Worm (Caenorhabditis elegans) whole organism, L1 larva: ENCODE data around the gene C47E12.3.

Source experiments
- C34B4.2 ChIP-seq: sonication (generic microtip); optimal IDR thresholded peaks from 2 replicates; lab custom pipeline; 2017; ENCODE audit warnings: mild to moderate bottlenecking, missing genetic modification characterization, missing compliant biosample characterization
- F16B12.6 ChIP-seq: fragments of 150-350 bp; optimal IDR thresholded peaks from 2 replicates; lab custom pipeline; 2014; ENCODE audit warnings: missing biosample characterization, missing genetic modification characterization
- alr-1 ChIP-seq: fragments of 200-800 bp; sonication (Bioruptor generic); optimal IDR thresholded peaks from 2 replicates; lab custom pipeline; 2018; ENCODE audit warnings: borderline replicate concordance, mild to moderate bottlenecking, missing genetic modification characterization, missing compliant biosample characterization
- ama-1 ChIP-seq: fragments of 150-350 bp; optimal IDR thresholded peaks from 2 replicates; lab custom pipeline; 2014
- ceh-88 ChIP-seq: fragments of 200-800 bp; sonication (Bioruptor generic); IDR thresholded peaks from 2 replicates; pipeline ENCODE4 v1.3.6; 2022; ENCODE audit warnings: missing genetic modification characterization, missing compliant biosample characterization
- ceh-90 ChIP-seq: sonication (generic microtip); optimal IDR thresholded peaks from 2 replicates; lab custom pipeline; 2016; ENCODE audit warnings: missing genetic modification characterization, missing compliant biosample characterization
- dpl-1 ChIP-seq, 3 experiments: fragments of 150-350 bp in 2 of 3; sonication (generic microtip) in 1 of 3; optimal IDR thresholded peaks; 2 replicates each; lab custom pipeline; 2014 to 2017; ENCODE audit warnings: missing biosample characterization in 3 of 3, missing genetic modification characterization in 3 of 3, missing genetic modification reagents in 3 of 3
- dsc-1 ChIP-seq: sonication (generic microtip); optimal IDR thresholded peaks from 2 replicates; lab custom pipeline; 2016; ENCODE audit warnings: mild to moderate bottlenecking, missing genetic modification characterization, missing compliant biosample characterization
- efl-1 ChIP-seq, 4 experiments: fragments of 150-350 bp; optimal IDR thresholded peaks in 3 of 4; peaks in 1 of 4; 1 replicate in 1 of 4; 2 replicates in 3 of 4; lab custom pipeline; 2014; ENCODE audit warnings: missing biosample characterization in 2 of 4, missing genetic modification characterization in 2 of 4, missing genetic modification reagents in 2 of 4
- egl-13 ChIP-seq: sonication (generic microtip); optimal IDR thresholded peaks from 2 replicates; lab custom pipeline; 2016; ENCODE audit warnings: missing genotype, missing genetic modification reagents, missing genetic modification characterization, missing compliant biosample characterization
- egl-27 ChIP-seq, 2 experiments: fragments of 150-350 bp in 1 of 2; sonication (generic microtip); optimal IDR thresholded peaks; 3 replicates each; lab custom pipeline; 2017 to 2018; ENCODE audit warnings: missing biosample characterization in 2 of 2, missing genetic modification characterization in 2 of 2, missing genetic modification reagents in 2 of 2
- elt-3 ChIP-seq, 6 experiments: fragments of 150-350 bp in 1 of 6; sonication (generic microtip); optimal IDR thresholded peaks; 2 replicates each; lab custom pipeline; 2017 to 2018; ENCODE audit warnings: missing biosample characterization in 6 of 6, missing genetic modification characterization in 6 of 6, inconsistent platforms in 1 of 6
- fkh-10 ChIP-seq: sonication (generic microtip); optimal IDR thresholded peaks from 2 replicates; lab custom pipeline; 2017; ENCODE audit warnings: missing biosample characterization, missing genetic modification reagents, missing genetic modification characterization
- irx-1 ChIP-seq: sonication (generic microtip); optimal IDR thresholded peaks from 2 replicates; lab custom pipeline; 2016; ENCODE audit warnings: missing genetic modification characterization, missing compliant biosample characterization
- isw-1 ChIP-seq: fragments of 200-800 bp; sonication (Bioruptor generic); IDR thresholded peaks from 2 replicates; pipeline ENCODE4 v1.3.6; 2022; ENCODE audit warnings: missing genetic modification characterization, missing compliant biosample characterization
- lin-14 ChIP-seq: fragments of 200-800 bp; sonication (Bioruptor generic); optimal IDR thresholded peaks from 2 replicates; lab custom pipeline; 2018; ENCODE audit warnings: mild to moderate bottlenecking, missing genetic modification characterization, moderate library complexity, missing compliant biosample characterization
- lsy-2 ChIP-seq, 2 experiments: fragments of 150-350 bp; optimal IDR thresholded peaks; 2 replicates each; lab custom pipeline; 2014; ENCODE audit warnings: missing biosample characterization in 2 of 2, missing genetic modification characterization in 2 of 2
- mep-1 ChIP-seq: fragments of 150-350 bp; optimal IDR thresholded peaks from 2 replicates; lab custom pipeline; 2014; ENCODE audit warnings: missing biosample characterization, missing genetic modification characterization
- nhr-237 ChIP-seq: fragments of 150-350 bp; optimal IDR thresholded peaks from 2 replicates; lab custom pipeline; 2014; ENCODE audit warnings: missing biosample characterization, missing genetic modification characterization
- nhr-47 ChIP-seq: sonication (generic microtip); optimal IDR thresholded peaks from 2 replicates; lab custom pipeline; 2016; ENCODE audit warnings: mild to moderate bottlenecking, missing genetic modification characterization, moderate library complexity, missing compliant biosample characterization
- nhr-71 ChIP-seq: sonication (generic microtip); optimal IDR thresholded peaks from 2 replicates; lab custom pipeline; 2016; ENCODE audit warnings: mild to moderate bottlenecking, missing genetic modification characterization, moderate library complexity, missing compliant biosample characterization
- nhr-84 ChIP-seq: sonication (generic microtip); optimal IDR thresholded peaks from 2 replicates; lab custom pipeline; 2017; ENCODE audit warnings: missing biosample characterization, missing genetic modification characterization
- nhr-85 ChIP-seq: sonication (generic microtip); peaks from one replicate; lab custom pipeline; 2016; ENCODE audit warnings: missing genetic modification characterization, inconsistent platforms, missing compliant biosample characterization
- pag-3 ChIP-seq: sonication (generic microtip); optimal IDR thresholded peaks from 2 replicates; lab custom pipeline; 2017; ENCODE audit warnings: missing genetic modification characterization, mild to moderate bottlenecking, missing compliant biosample characterization, antibody characterized with exemption, borderline replicate concordance; ENCODE audit not compliant: insufficient read depth
- snu-23 ChIP-seq: sonication (generic microtip); optimal IDR thresholded peaks from 2 replicates; lab custom pipeline; 2016; ENCODE audit warnings: missing genetic modification characterization, missing compliant biosample characterization
- swsn-7 ChIP-seq: sonication (generic microtip); optimal IDR thresholded peaks from 2 replicates; lab custom pipeline; 2016; ENCODE audit warnings: missing genetic modification characterization, missing compliant biosample characterization
- tbx-2 ChIP-seq: sonication (generic microtip); optimal IDR thresholded peaks from 2 replicates; lab custom pipeline; 2016; ENCODE audit warnings: missing genetic modification characterization, missing compliant biosample characterization
- unc-86 ChIP-seq: sonication (generic microtip); optimal IDR thresholded peaks from 2 replicates; lab custom pipeline; 2016; ENCODE audit warnings: missing genetic modification characterization, missing compliant biosample characterization
- unc-98 ChIP-seq: fragments of 200-800 bp; sonication (Bioruptor generic); IDR thresholded peaks from 2 replicates; pipeline ENCODE4 v1.3.6; 2022; ENCODE audit warnings: missing genetic modification characterization, missing compliant biosample characterization
- vab-15 ChIP-seq: sonication (generic microtip); optimal IDR thresholded peaks from 2 replicates; lab custom pipeline; 2017; ENCODE audit warnings: missing genotype, mild to moderate bottlenecking, missing genetic modification characterization, missing compliant biosample characterization
- xbp-1 ChIP-seq: sonication (generic microtip); optimal IDR thresholded peaks from 2 replicates; lab custom pipeline; 2016; ENCODE audit warnings: missing genetic modification characterization, missing compliant biosample characterization
- zip-4 ChIP-seq: fragments of 200-800 bp; sonication (Bioruptor generic); optimal IDR thresholded peaks from 2 replicates; lab custom pipeline; 2018; ENCODE audit warnings: mild to moderate bottlenecking, missing genetic modification characterization, moderate library complexity, missing compliant biosample characterization
- ztf-11 ChIP-seq, 2 experiments: sonication (generic microtip); optimal IDR thresholded peaks; 2 replicates each; lab custom pipeline; 2016 to 2017; ENCODE audit warnings: missing genetic modification characterization in 2 of 2, missing biosample characterization in 1 of 2, missing compliant biosample characterization in 1 of 2

C47E12.3 gene

DNA sequence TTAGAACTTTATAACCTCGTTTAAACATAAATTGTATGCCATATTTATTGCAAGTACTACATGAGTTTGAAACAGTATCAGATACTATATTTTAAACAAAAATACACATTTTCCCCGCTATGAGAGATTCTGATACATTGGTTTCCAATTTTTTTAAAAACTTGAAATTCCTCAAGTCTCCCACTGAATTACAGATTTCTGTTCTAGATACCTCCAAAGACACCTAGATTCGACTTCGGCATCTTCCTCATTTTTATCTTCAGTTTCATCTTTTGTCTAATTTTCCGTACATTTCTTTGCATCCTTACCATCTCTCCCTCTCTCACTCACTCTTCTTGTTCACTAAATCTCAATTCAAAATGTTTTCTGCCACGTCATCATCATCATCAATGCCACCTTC is 37.7 kb downstream of the C47E12.3 start, which contains the start of gene T13H10.2:
Gene T13H10.2 (plus strand): TSS at position 301 of the 400 bp plus-strand sequence.
- no peak for TF ChIP-seq ama-1 (lab: Kevin White, UChicago)
- no peak for TF ChIP-seq dpl-1 (GFP tag; optimal IDR thresholded peaks at IDR 0.05; lab: Kevin White, UChicago)
- no peak for TF ChIP-seq F16B12.6 (tag; lab: Kevin White, UChicago)
- TF ChIP-seq ceh-88 (GFP tag; lab: Robert Waterston, UW), result no peak
- no peak for TF ChIP-seq egl-27 (tag; optimal IDR thresholded peaks at IDR 0.05; lab: Kevin White, UChicago)
- no peak for TF ChIP-seq pag-3 (tag; lab: Kevin White, UChicago)
- TF ChIP-seq alr-1 (tag; lab: Kevin White, UChicago), result no peak
- TF ChIP-seq isw-1, result no peak
- no peak for TF ChIP-seq efl-1 (optimal IDR thresholded peaks at IDR 0.05; lab: Kevin White, UChicago)
- no peak for TF ChIP-seq efl-1 (GFP tag; optimal IDR thresholded peaks at IDR 0.05 in 1 of 2; lab: Kevin White, UChicago)
- TF ChIP-seq fkh-10, result no peak
- no peak for TF ChIP-seq egl-13
- no peak for TF ChIP-seq unc-86 (tag; lab: Kevin White, UChicago)
- no peak for TF ChIP-seq vab-15 (tag; lab: Kevin White, UChicago)
- TF ChIP-seq nhr-47 (tag; lab: Kevin White, UChicago), result no peak
- no peak for TF ChIP-seq nhr-237 (tag; lab: Kevin White, UChicago)
- no peak for TF ChIP-seq lin-14
- no peak for TF ChIP-seq swsn-7 (tag; lab: Kevin White, UChicago)

DNA sequence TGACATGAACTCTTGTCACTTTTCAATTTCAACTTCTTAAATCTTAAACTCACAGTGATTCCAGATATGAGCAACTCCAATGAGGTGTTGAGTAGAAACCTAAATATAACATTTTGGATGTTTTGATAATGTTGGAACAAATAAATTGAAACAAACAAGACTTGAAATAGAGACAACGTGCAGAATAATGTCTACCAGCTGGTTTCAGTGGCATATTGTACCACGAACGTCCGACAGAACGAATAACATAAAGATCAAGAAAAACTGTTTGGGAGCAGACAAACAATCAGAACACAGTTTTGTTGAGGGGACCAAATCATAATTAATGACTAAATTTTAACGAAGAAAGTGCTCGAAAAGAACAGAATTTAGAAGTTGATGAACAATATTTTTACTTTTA is 48.3 kb downstream of the C47E12.3 start, which contains the start of gene gon-1:
Gene gon-1 (minus strand): TSS at position 101 of the 400 bp plus-strand sequence.
- no peak for TF ChIP-seq dpl-1 (GFP tag; optimal IDR thresholded peaks at IDR 0.05; lab: Kevin White, UChicago)
- TF ChIP-seq nhr-85 (tag; lab: Kevin White, UChicago), result no peak
- no peak for TF ChIP-seq ztf-11 (tag; optimal IDR thresholded peaks at IDR 0.05; lab: Kevin White, UChicago)
- no peak for TF ChIP-seq F16B12.6 (tag; lab: Kevin White, UChicago)
- no peak for TF ChIP-seq dsc-1
- no peak for TF ChIP-seq nhr-84 (tag; lab: Kevin White, UChicago)
- no peak for TF ChIP-seq nhr-71 (tag; lab: Kevin White, UChicago)
- no peak for TF ChIP-seq xbp-1
- TF ChIP-seq tbx-2 (tag; lab: Kevin White, UChicago), result no peak
- no peak for TF ChIP-seq zip-4 (GFP tag; lab: Kevin White, UChicago)
- no peak for TF ChIP-seq elt-3 (tag; optimal IDR thresholded peaks at IDR 0.05; lab: Kevin White, UChicago)
- TF ChIP-seq ceh-90, result no peak
- TF ChIP-seq unc-98, result no peak
- TF ChIP-seq lsy-2 (tag; optimal IDR thresholded peaks at IDR 0.05; lab: Kevin White, UChicago), result no peak
- TF ChIP-seq mep-1 (tag; lab: Kevin White, UChicago), result no peak
- TF ChIP-seq snu-23 (GFP tag; lab: Kevin White, UChicago), result no peak
- TF ChIP-seq C34B4.2, result no peak
- TF ChIP-seq irx-1 (tag; lab: Kevin White, UChicago), result no peak
- TF ChIP-seq nhr-237 (tag; lab: Kevin White, UChicago), result no peak
